Worm (Caenorhabditis elegans) whole organism, L2 larva: ENCODE data around the gene F13D11.3.
A peak's percentile ranks its signal among the peaks of the same experiment; 100 is the strongest.

Source experiments
- C34F6.9 ChIP-seq: fragments of 150-350 bp; optimal IDR thresholded peaks from 2 replicates; lab custom pipeline; 2014; ENCODE audit warnings: missing biosample characterization, missing genetic modification characterization
- F13H6.1 ChIP-seq: sonication (generic microtip); optimal IDR thresholded peaks from 2 replicates; lab custom pipeline; 2016; ENCODE audit warnings: missing genetic modification characterization, missing compliant biosample characterization
- Y55F3AM.14 ChIP-seq: fragments of 200-800 bp; sonication (Bioruptor generic); optimal IDR thresholded peaks from 2 replicates; lab custom pipeline; 2018; ENCODE audit warnings: mild to moderate bottlenecking, missing genetic modification characterization, missing compliant biosample characterization
- aly-2 ChIP-seq: fragments of 150-350 bp; optimal IDR thresholded peaks from 2 replicates; lab custom pipeline; 2014; ENCODE audit warnings: missing biosample characterization, missing genetic modification characterization
- blmp-1 ChIP-seq: sonication (generic microtip); optimal IDR thresholded peaks from 2 replicates; lab custom pipeline; 2017; ENCODE audit warnings: missing genetic modification characterization, mild to moderate bottlenecking, missing compliant biosample characterization, antibody characterized with exemption, moderate library complexity; ENCODE audit not compliant: insufficient read depth
- ceh-16 ChIP-seq: fragments of 150-350 bp; optimal IDR thresholded peaks from 2 replicates; lab custom pipeline; 2014; ENCODE audit warnings: missing biosample characterization, missing genetic modification characterization
- crh-2 ChIP-seq: sonication (generic microtip); optimal IDR thresholded peaks from 2 replicates; lab custom pipeline; 2017; ENCODE audit warnings: missing biosample characterization, missing genetic modification characterization
- egl-27 ChIP-seq: sonication (generic microtip); optimal IDR thresholded peaks from 3 replicates; lab custom pipeline; 2017; ENCODE audit warnings: missing biosample characterization, missing genetic modification reagents, missing genetic modification characterization
- elt-1 ChIP-seq: fragments of 150-350 bp; optimal IDR thresholded peaks from 2 replicates; lab custom pipeline; 2014; ENCODE audit warnings: missing biosample characterization, missing genetic modification characterization
- elt-3 ChIP-seq: sonication (generic microtip); optimal IDR thresholded peaks from 2 replicates; lab custom pipeline; 2017; ENCODE audit warnings: missing biosample characterization, missing genetic modification characterization
- fos-1 ChIP-seq: fragments of 150-350 bp; optimal IDR thresholded peaks from 2 replicates; lab custom pipeline; 2014; ENCODE audit warnings: missing biosample characterization, missing genetic modification characterization
- gmeb-1 ChIP-seq: fragments of 150-350 bp; optimal IDR thresholded peaks from 2 replicates; lab custom pipeline; 2014; ENCODE audit warnings: missing biosample characterization, missing genetic modification characterization
- lin-13 ChIP-seq: fragments of 150-350 bp; optimal IDR thresholded peaks from 2 replicates; lab custom pipeline; 2014; ENCODE audit warnings: missing biosample characterization, missing genetic modification reagents, missing genetic modification characterization
- lin-39 ChIP-seq: fragments of 150-350 bp; optimal IDR thresholded peaks from 2 replicates; lab custom pipeline; 2014; ENCODE audit warnings: missing biosample characterization, missing genetic modification reagents, missing genetic modification characterization
- lsy-2 ChIP-seq, 2 experiments: fragments of 150-350 bp in 1 of 2; sonication (generic microtip) in 1 of 2; optimal IDR thresholded peaks; 2 replicates each; lab custom pipeline; 2014 to 2017; ENCODE audit warnings: missing biosample characterization in 2 of 2, missing genetic modification characterization in 2 of 2
- mab-5 ChIP-seq: fragments of 150-350 bp; optimal IDR thresholded peaks from 2 replicates; lab custom pipeline; 2014; ENCODE audit warnings: missing biosample characterization, missing genetic modification characterization
- mbf-1 ChIP-seq: sonication (generic microtip); optimal IDR thresholded peaks from 2 replicates; lab custom pipeline; 2017; ENCODE audit warnings: missing biosample characterization, missing genetic modification characterization
- mdl-1 ChIP-seq, 2 experiments: fragments of 150-350 bp in 1 of 2; sonication (generic microtip) in 1 of 2; optimal IDR thresholded peaks; 2 replicates each; lab custom pipeline; 2017; ENCODE audit warnings: missing biosample characterization in 2 of 2, missing genetic modification characterization in 2 of 2
- nhr-10 ChIP-seq: sonication (generic microtip); optimal IDR thresholded peaks from 2 replicates; lab custom pipeline; 2017; ENCODE audit warnings: missing biosample characterization, missing genetic modification characterization
- nhr-11 ChIP-seq: fragments of 150-350 bp; optimal IDR thresholded peaks from 2 replicates; lab custom pipeline; 2014; ENCODE audit warnings: missing biosample characterization, missing genetic modification characterization
- nhr-12 ChIP-seq: fragments of 150-350 bp; optimal IDR thresholded peaks from 2 replicates; lab custom pipeline; 2014; ENCODE audit warnings: missing biosample characterization, missing genetic modification characterization
- nhr-129 ChIP-seq: fragments of 150-350 bp; optimal IDR thresholded peaks from 2 replicates; lab custom pipeline; 2014; ENCODE audit warnings: missing biosample characterization, missing genetic modification characterization
- nhr-23 ChIP-seq: fragments of 150-350 bp; optimal IDR thresholded peaks from 2 replicates; lab custom pipeline; 2014; ENCODE audit warnings: missing biosample characterization, missing genetic modification reagents, missing genetic modification characterization
- nhr-25 ChIP-seq: fragments of 150-350 bp; sonication (generic microtip); optimal IDR thresholded peaks from 3 replicates; lab custom pipeline; 2014; ENCODE audit warnings: missing biosample characterization, missing genetic modification characterization
- nhr-6 ChIP-seq: fragments of 150-350 bp; optimal IDR thresholded peaks from 2 replicates; lab custom pipeline; 2014; ENCODE audit warnings: missing biosample characterization, missing genetic modification characterization
- nhr-77 ChIP-seq: fragments of 150-350 bp; optimal IDR thresholded peaks from 2 replicates; lab custom pipeline; 2014; ENCODE audit warnings: missing biosample characterization, missing genetic modification characterization
- sem-4 ChIP-seq: fragments of 150-350 bp; optimal IDR thresholded peaks from 2 replicates; lab custom pipeline; 2014; ENCODE audit warnings: missing biosample characterization, missing genetic modification reagents, missing genetic modification characterization
- skn-1 ChIP-seq: sonication (generic microtip); optimal IDR thresholded peaks from 2 replicates; lab custom pipeline; 2017; ENCODE audit warnings: missing biosample characterization, missing genetic modification characterization
- sma-3 ChIP-seq: sonication (generic microtip); optimal IDR thresholded peaks from 2 replicates; lab custom pipeline; 2016; ENCODE audit warnings: missing genetic modification reagents, missing genetic modification characterization, missing compliant biosample characterization
- sma-9 ChIP-seq, 2 experiments: fragments of 150-350 bp in 1 of 2; sonication (generic microtip) in 1 of 2; optimal IDR thresholded peaks; 2 replicates each; lab custom pipeline; 2014 to 2016; ENCODE audit warnings: missing genetic modification characterization in 2 of 2, mild to moderate bottlenecking in 1 of 2, missing biosample characterization in 1 of 2, missing compliant biosample characterization in 1 of 2, missing genetic modification reagents in 1 of 2, moderate library complexity in 1 of 2
- snpc-4 ChIP-seq: fragments of 150-350 bp; optimal IDR thresholded peaks from 2 replicates; lab custom pipeline; 2014; ENCODE audit warnings: missing biosample characterization, missing genetic modification characterization
- unc-62 ChIP-seq: fragments of 150-350 bp; optimal IDR thresholded peaks from 2 replicates; lab custom pipeline; 2014; ENCODE audit warnings: missing biosample characterization, missing genetic modification reagents, missing genetic modification characterization
- ztf-1 ChIP-seq: fragments of 200-800 bp; sonication (Bioruptor generic); conservative IDR thresholded peaks from 2 replicates; pipeline ENCODE4 v1.3.6; 2022; ENCODE audit warnings: missing genetic modification characterization, missing compliant biosample characterization

The F13D11.3 gene

DNA sequence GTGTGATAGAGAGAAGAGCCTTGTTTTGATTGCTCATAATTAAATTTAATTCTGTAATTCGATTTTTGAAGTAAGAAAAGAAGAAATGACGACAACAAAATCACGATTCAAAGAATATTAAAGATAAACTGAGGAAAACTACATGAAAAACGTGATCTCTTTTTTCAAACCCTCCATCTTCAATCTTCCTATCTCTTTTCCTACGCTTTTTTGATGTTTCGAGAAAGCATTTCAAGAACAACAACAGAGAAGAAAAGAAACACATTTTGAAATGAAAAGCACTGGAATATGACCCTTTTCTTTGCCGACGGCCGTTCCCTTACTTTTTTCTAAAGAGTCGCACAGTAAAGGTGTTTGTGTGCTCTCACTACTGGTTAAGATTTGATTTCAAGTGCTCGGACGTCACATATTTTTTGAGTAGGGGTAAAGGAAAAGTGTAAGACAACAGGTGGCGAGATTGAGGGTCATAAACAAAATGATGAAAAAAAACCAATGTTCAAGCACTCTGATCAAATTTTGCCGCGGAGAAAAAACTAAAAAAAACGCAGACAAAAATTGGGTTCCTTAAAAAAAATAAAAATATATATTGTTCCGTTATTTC lies at the start of gene F13D11.3:
Gene F13D11.3, minus strand, starts transcription at position 51 of the 601 bp plus-strand sequence.
- peak; percentile 52 for TF ChIP-seq F13H6.1
- TF ChIP-seq mab-5: peak; percentile 4
- no peak for TF ChIP-seq blmp-1 (tag; lab: Kevin White, UChicago)

- no peak for TF ChIP-seq ceh-16
- peak; percentile 4 for TF ChIP-seq nhr-25 (tag; lab: Kevin White, UChicago)
- TF ChIP-seq snpc-4 (tag; lab: Kevin White, UChicago): no peak
- TF ChIP-seq blmp-1 (tag; lab: Kevin White, UChicago): peak; percentile 64
- TF ChIP-seq lsy-2 (tag; optimal IDR thresholded peaks at IDR 0.05; lab: Kevin White, UChicago): no peak
- TF ChIP-seq, all 48 proteins: peak for 2
Measured at ce11 chrX:5854452-5855234, 48.9 kb upstream of the F13D11.3 start.

- TF ChIP-seq ceh-16 (no peak), lin-39 (tag; lab: Kevin White, UChicago) (no peak), elt-3 (tag; lab: Kevin White, UChicago) (no peak), fos-1 (tag; lab: Kevin White, UChicago) (no peak), sma-9 (GFP tag; optimal IDR thresholded peaks at IDR 0.05; lab: Kevin White, UChicago) (no peak), sma-9 (tag; optimal IDR thresholded peaks at IDR 0.05; lab: Kevin White, UChicago) (no peak), ztf-1 (GFP tag; lab: Robert Waterston, UW) (no peak), nhr-77 (tag; lab: Kevin White, UChicago) (no peak), elt-1 (tag; lab: Kevin White, UChicago) (no peak), nhr-6 (tag; lab: Kevin White, UChicago) (no peak), sma-3 (GFP tag; lab: Kevin White, UChicago) (no peak), gmeb-1 (no peak), nhr-11 (tag; lab: Kevin White, UChicago) (no peak), unc-62 (GFP tag; lab: Kevin White, UChicago) (no peak), sem-4 (tag; lab: Kevin White, UChicago) (no peak), egl-27 (tag; lab: Kevin White, UChicago) (no peak), aly-2 (tag; lab: Kevin White, UChicago) (no peak), nhr-12 (no peak), mbf-1 (tag; lab: Kevin White, UChicago) (no peak)
Measured at ce11 chrX:5854163-5854451, 48.4 kb upstream of the F13D11.3 start, which contains the start of gene hog-1. TSS of gene hog-1 (minus strand) at chrX:5854263.

ce11 chrX:5852113-5852512 lies 46.4 kb upstream of the F13D11.3 start:
- no peak for TF ChIP-seq lin-13 (GFP tag; lab: Kevin White, UChicago)
- TF ChIP-seq nhr-129 (tag; lab: Kevin White, UChicago): no peak
- no peak for TF ChIP-seq mab-5
- TF ChIP-seq Y55F3AM.14 (GFP tag; lab: Kevin White, UChicago): no peak
- TF ChIP-seq mdl-1 (tag; optimal IDR thresholded peaks at IDR 0.05; lab: Kevin White, UChicago): no peak
- TF ChIP-seq aly-2 (tag; lab: Kevin White, UChicago): no peak
- no peak for TF ChIP-seq elt-3 (tag; lab: Kevin White, UChicago)
- no peak for TF ChIP-seq C34F6.9
- TF ChIP-seq crh-2 (tag; lab: Kevin White, UChicago): no peak
- TF ChIP-seq fos-1 (tag; lab: Kevin White, UChicago): no peak
- no peak for TF ChIP-seq nhr-23 (tag; lab: Kevin White, UChicago)
- no peak for TF ChIP-seq skn-1 (tag; lab: Kevin White, UChicago)
- no peak for TF ChIP-seq nhr-10 (tag; lab: Kevin White, UChicago)

DNA sequence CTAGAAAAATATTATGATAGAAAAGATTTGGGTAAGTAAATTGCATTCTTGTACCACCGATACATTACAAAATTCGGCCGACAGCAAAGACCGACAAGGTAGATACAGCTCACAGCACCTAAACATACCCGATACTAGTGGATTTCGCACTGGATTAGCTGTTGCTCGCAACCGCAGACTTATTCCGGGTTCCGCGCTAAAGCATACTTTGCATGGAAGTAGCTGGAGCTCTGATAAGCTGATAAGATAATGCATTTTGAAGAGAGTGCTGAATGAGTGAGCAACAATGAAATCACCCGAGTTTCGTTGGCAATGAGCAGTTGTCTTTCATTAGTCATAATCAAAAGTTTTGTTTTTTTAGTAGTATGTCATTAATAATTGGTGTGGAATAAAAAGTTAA lies 44.8 kb upstream of the F13D11.3 start:
- TF ChIP-seq skn-1 (tag; lab: Kevin White, UChicago): no peak
- TF ChIP-seq snpc-4 (tag; lab: Kevin White, UChicago): peak; percentile 80
- TF ChIP-seq, all 48 proteins: peak for 1
